Fruit fly (Drosophila melanogaster): ENCODE results near the gene Edem1.
A peak's percentile ranks its signal among the peaks of the same experiment; 100 is the strongest.

Edem1 gene

DNA sequence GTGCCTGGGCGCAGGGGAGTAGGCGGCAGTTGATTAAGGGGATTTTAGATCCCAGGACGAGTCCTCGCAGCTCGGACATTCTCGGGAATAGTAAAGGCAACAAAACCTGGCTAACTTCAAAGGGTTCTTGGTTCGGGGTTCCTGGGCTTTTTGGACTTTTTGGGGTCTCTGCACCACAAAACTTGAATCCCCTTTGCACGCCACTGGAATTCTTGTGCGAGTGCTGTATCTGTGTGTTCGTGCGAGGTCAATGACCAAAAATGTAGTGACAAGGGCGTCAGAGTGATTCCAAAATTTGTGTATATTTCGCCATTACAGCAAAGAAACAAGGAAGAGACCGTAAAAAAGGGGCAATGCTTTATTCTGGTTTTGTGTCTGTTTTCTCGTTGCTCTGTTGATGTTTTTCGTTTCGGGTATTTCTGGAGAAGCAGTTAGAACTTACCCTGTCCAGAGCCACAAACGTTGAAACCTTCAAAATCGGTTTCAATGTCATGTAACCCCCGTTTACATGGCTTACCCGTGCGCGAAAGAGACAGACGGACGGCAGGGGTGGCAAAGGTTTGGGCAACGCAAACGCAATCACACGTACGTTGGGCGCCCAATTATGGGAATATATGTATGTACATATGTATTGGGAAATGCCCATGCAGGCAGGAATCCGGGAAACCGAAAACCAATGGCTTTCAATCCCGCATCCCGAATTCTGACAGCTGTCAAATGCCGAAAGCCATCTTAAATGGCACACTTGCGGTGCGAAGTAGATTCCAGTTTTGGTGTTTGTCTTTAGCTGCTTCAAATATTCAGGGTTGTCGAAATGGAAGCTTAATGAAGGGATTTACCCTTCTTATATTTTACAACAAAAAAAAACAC, 35.9 kb upstream of the Edem1 start (continued):
- TF ChIP-seq CG5953 (GFP tag; IDR thresholded peaks at IDR 0.05) = 0 out of 2 replicates have a peak, but pooled peaks have one; percentile 38
- peak; percentile 45; the same call in 1 of the 2 replicates for TF ChIP-seq Ada2b (GFP tag; IDR thresholded peaks at IDR 0.05)
- no peak; the same call in 2 of the 3 replicates for TF ChIP-seq Aef1 (GFP tag; IDR thresholded peaks at IDR 0.05)
- peak; percentile 74 for TF ChIP-seq her (GFP tag; optimal IDR thresholded peaks at IDR 0.05)
- peak; percentile 42; the same call in 1 of the 3 replicates for TF ChIP-seq ase (GFP tag; IDR thresholded peaks at IDR 0.05)
- TF ChIP-seq so (GFP tag; IDR thresholded peaks at IDR 0.05) = 0 out of 3 replicates have a peak, but pooled peaks have one; percentile 6
- peak; percentile 11 for TF ChIP-seq CG4424 (GFP tag; optimal IDR thresholded peaks at IDR 0.05)
- TF ChIP-seq CG5245 (GFP tag; optimal IDR thresholded peaks at IDR 0.05) = no peak
- TF ChIP-seq Atf6 (GFP tag; IDR thresholded peaks at IDR 0.05) = peak; percentile 38; the same call in 1 of the 2 replicates
- TF ChIP-seq CG11695 (GFP tag; IDR thresholded peaks at IDR 0.05) = peak; percentile 47; the same call in 2 of the 3 replicates
- peak; percentile 76 for TF ChIP-seq CG1603 (tag; optimal IDR thresholded peaks at IDR 0.05)
- peak; percentile 33; the same call in 1 of the 3 replicates for TF ChIP-seq B-H1 (GFP tag; IDR thresholded peaks at IDR 0.05)
- peak; percentile 2 for TF ChIP-seq CG16815 (GFP tag; optimal IDR thresholded peaks at IDR 0.05)
- no peak for TF ChIP-seq CG9797 (GFP tag; optimal IDR thresholded peaks at IDR 0.05)
- peak; percentile 14; the same call in 1 of the 2 replicates for TF ChIP-seq E2f1 (GFP tag; IDR thresholded peaks at IDR 0.05)
- TF ChIP-seq MTF-1 (GFP tag; optimal IDR thresholded peaks at IDR 0.05; ENCODE audit: borderline replicate concordance) = no peak
- TF ChIP-seq prd (optimal IDR thresholded peaks at IDR 0.05) = no peak
- TF ChIP-seq prd (GFP tag; IDR thresholded peaks at IDR 0.05) = peak; percentile 68
- TF ChIP-seq CG31224 (GFP tag; IDR thresholded peaks at IDR 0.05) = peak; percentile 40; the same call in 1 of the 2 replicates
- TF ChIP-seq mam (GFP tag; optimal IDR thresholded peaks at IDR 0.05) = peak; percentile 55
- no peak for TF ChIP-seq tna (GFP tag; IDR thresholded peaks at IDR 0.05; ENCODE audit: partially characterized antibody)
- TF ChIP-seq sd (tag; optimal IDR thresholded peaks at IDR 0.05) = peak; percentile 22
- peak; percentile 35; the same call in 1 of the 3 replicates for TF ChIP-seq CG11093 (GFP tag; IDR thresholded peaks at IDR 0.05)
- TF ChIP-seq CG2120 (GFP tag; optimal IDR thresholded peaks at IDR 0.05) = peak; percentile 41
- peak; percentile 38 for TF ChIP-seq CG15269 (tag; optimal IDR thresholded peaks at IDR 0.05)
- peak; percentile 16 for TF ChIP-seq CG8089 (GFP tag; optimal IDR thresholded peaks at IDR 0.05)
- TF ChIP-seq TFAM (GFP tag; optimal IDR thresholded peaks at IDR 0.05) = no peak
- peak; percentile 57; the same call in 1 of the 2 replicates for TF ChIP-seq Awh (GFP tag; IDR thresholded peaks at IDR 0.05)
- TF ChIP-seq tll (GFP tag; optimal IDR thresholded peaks at IDR 0.05) = no peak
- TF ChIP-seq Six4 (GFP tag; optimal IDR thresholded peaks at IDR 0.05) = peak; percentile 16
- peak; percentile 57; the same call in 1 of the 2 replicates for TF ChIP-seq esg (GFP tag; conservative IDR thresholded peaks at IDR 0.05)
- TF ChIP-seq CrebB (tag; optimal IDR thresholded peaks at IDR 0.05) = no peak
- TF ChIP-seq CG15601 (tag; optimal IDR thresholded peaks at IDR 0.05) = peak; percentile 14
- TF ChIP-seq CG4820 (GFP tag; optimal IDR thresholded peaks at IDR 0.05) = peak; percentile 7
- TF ChIP-seq CG4404 (GFP tag; IDR thresholded peaks at IDR 0.05) = peak; percentile 39; the same call in 1 of the 2 replicates
- peak in 1 of 2 experiments; percentile 68 for TF ChIP-seq dpn (GFP tag; optimal IDR thresholded peaks at IDR 0.05)
- TF ChIP-seq fd96Cb (tag; optimal IDR thresholded peaks at IDR 0.05) = peak; percentile 67
- peak; percentile 38 for TF ChIP-seq Atf3 (GFP tag; optimal IDR thresholded peaks at IDR 0.05)
- TF ChIP-seq unpg (GFP tag; optimal IDR thresholded peaks at IDR 0.05) = peak; percentile 74
- no peak for TF ChIP-seq Spps (tag; optimal IDR thresholded peaks at IDR 0.05)
- TF ChIP-seq CG12155 (GFP tag; optimal IDR thresholded peaks at IDR 0.05) = peak; percentile 35
- peak; percentile 64 for TF ChIP-seq row (GFP tag; IDR thresholded peaks at IDR 0.05)
- TF ChIP-seq CG17568 (GFP tag; optimal IDR thresholded peaks at IDR 0.05) = peak; percentile 69
- TF ChIP-seq Taf1 (GFP tag; IDR thresholded peaks at IDR 0.05) = 0 out of 2 replicates have a peak, but pooled peaks have one; percentile 21
- TF ChIP-seq Gug (GFP tag; IDR thresholded peaks at IDR 0.05) = peak; percentile 71
- peak; percentile 63 for TF ChIP-seq CG2889 (GFP tag; IDR thresholded peaks at IDR 0.05)
- TF ChIP-seq CG10431 (GFP tag; optimal IDR thresholded peaks at IDR 0.05) = peak; percentile 93
- TF ChIP-seq pros (GFP tag; optimal IDR thresholded peaks at IDR 0.05) = peak; percentile 86
